Worm (Caenorhabditis elegans) whole organism, late embryonic: ENCODE results near the gene B0272.4.

Experiments used
- K09A11.1 ChIP-seq: sonication (generic microtip); optimal IDR thresholded peaks from 2 replicates; lab custom pipeline; 2017; ENCODE audit warnings: antibody characterized with exemption, mild to moderate bottlenecking, missing genetic modification characterization, missing compliant biosample characterization; ENCODE audit not compliant: insufficient read depth
- ama-1 ChIP-seq: fragments of 150-350 bp; optimal IDR thresholded peaks from 2 replicates; lab custom pipeline; 2014
- ceh-19 ChIP-seq: fragments of 200-800 bp; sonication (Bioruptor generic); optimal IDR thresholded peaks from 2 replicates; lab custom pipeline; 2018; ENCODE audit warnings: mild to moderate bottlenecking, missing genetic modification characterization, missing compliant biosample characterization
- ceh-24 ChIP-seq: sonication (generic microtip); optimal IDR thresholded peaks from 2 replicates; lab custom pipeline; 2016; ENCODE audit warnings: mild to moderate bottlenecking, missing genetic modification characterization, missing compliant biosample characterization
- ceh-30 ChIP-seq: fragments of 150-350 bp; optimal IDR thresholded peaks from 2 replicates; lab custom pipeline; 2014; ENCODE audit warnings: missing biosample characterization, missing genetic modification characterization
- ceh-31 ChIP-seq: sonication (generic microtip); optimal IDR thresholded peaks from 2 replicates; lab custom pipeline; 2016; ENCODE audit warnings: missing genetic modification characterization, missing compliant biosample characterization
- ceh-6 ChIP-seq: fragments of 200-800 bp; sonication (Bioruptor generic); optimal IDR thresholded peaks from 2 replicates; lab custom pipeline; 2018; ENCODE audit warnings: mild to moderate bottlenecking, missing genetic modification characterization, missing compliant biosample characterization
- dmd-4 ChIP-seq: sonication (generic microtip); optimal IDR thresholded peaks from 2 replicates; lab custom pipeline; 2016; ENCODE audit warnings: borderline replicate concordance, missing genetic modification characterization, missing compliant biosample characterization
- ets-4 ChIP-seq: sonication (generic microtip); optimal IDR thresholded peaks from 2 replicates; lab custom pipeline; 2016; ENCODE audit warnings: missing genetic modification characterization, missing compliant biosample characterization
- gmeb-2 ChIP-seq: sonication (generic microtip); optimal IDR thresholded peaks from 2 replicates; lab custom pipeline; 2016; ENCODE audit warnings: missing genetic modification characterization, inconsistent platforms, missing compliant biosample characterization
- hlh-30 ChIP-seq: sonication (generic microtip); optimal IDR thresholded peaks from 2 replicates; lab custom pipeline; 2017; ENCODE audit warnings: antibody characterized with exemption, missing genetic modification characterization, missing compliant biosample characterization; ENCODE audit not compliant: insufficient read depth
- hlh-8 ChIP-seq: sonication (generic microtip); optimal IDR thresholded peaks from 2 replicates; lab custom pipeline; 2016; ENCODE audit warnings: missing genotype, missing genetic modification characterization, missing compliant biosample characterization
- nfya-1 ChIP-seq: sonication (generic microtip); optimal IDR thresholded peaks from 2 replicates; lab custom pipeline; 2017; ENCODE audit warnings: missing genetic modification characterization, mild to moderate bottlenecking, missing compliant biosample characterization, antibody characterized with exemption, moderate library complexity
- odd-2 ChIP-seq: sonication (generic microtip); optimal IDR thresholded peaks from 2 replicates; lab custom pipeline; 2017; ENCODE audit warnings: antibody characterized with exemption, mild to moderate bottlenecking, missing genetic modification characterization, missing compliant biosample characterization

DNA sequence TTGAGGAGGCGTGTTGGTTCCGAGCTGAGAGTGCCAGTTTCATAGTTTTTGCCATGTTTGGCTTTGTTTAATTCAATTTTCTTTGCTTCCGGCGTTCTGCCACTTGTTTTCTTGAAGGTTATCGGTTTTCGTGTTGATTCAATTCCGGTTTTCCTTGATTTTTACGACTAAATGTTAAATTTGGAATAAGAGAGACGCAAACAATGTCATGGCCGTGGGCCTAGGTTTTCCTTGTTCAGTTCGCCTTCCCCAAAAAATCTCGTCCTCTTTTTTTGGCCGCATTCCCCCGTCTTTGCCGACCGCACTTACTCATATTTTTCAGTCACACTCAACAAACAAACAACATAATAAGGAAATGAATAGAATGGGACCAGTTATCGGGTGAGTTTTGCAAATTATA, 34.5 kb upstream of the B0272.4 start, which contains the start of gene C23F12.9:
- TF ChIP-seq hlh-30: no peak
- TF ChIP-seq ceh-6 (GFP tag; lab: Kevin White, UChicago): no peak
- TF ChIP-seq ets-4 (tag; lab: Kevin White, UChicago): no peak
- no peak for TF ChIP-seq K09A11.1 (tag; lab: Kevin White, UChicago)
- TF ChIP-seq ceh-19 (GFP tag; lab: Kevin White, UChicago): no peak
- TF ChIP-seq ceh-31: no peak
- no peak for TF ChIP-seq ama-1 (lab: Kevin White, UChicago)
- TF ChIP-seq gmeb-2 (tag; lab: Kevin White, UChicago): no peak
- no peak for TF ChIP-seq dmd-4
- no peak for TF ChIP-seq nfya-1 (tag; lab: Kevin White, UChicago)
- TF ChIP-seq ceh-24: no peak
- no peak for TF ChIP-seq odd-2 (tag; lab: Kevin White, UChicago)
- no peak for TF ChIP-seq ceh-30 (tag; lab: Kevin White, UChicago)
- TF ChIP-seq hlh-8 (tag; lab: Kevin White, UChicago): no peak
